Worm (Caenorhabditis elegans): Measurements from ENCODE around the gene ZC373.3.

The ZC373.3 gene

ce11 chrX:10079230-10079629 is 18.9 kb downstream of the ZC373.3 start:
- no peak for TF ChIP-seq grh-1 (GFP tag; IDR thresholded peaks at IDR 0.05)
- peak; percentile 18 for TF ChIP-seq lin-14 (GFP tag; optimal IDR thresholded peaks at IDR 0.05)

DNA sequence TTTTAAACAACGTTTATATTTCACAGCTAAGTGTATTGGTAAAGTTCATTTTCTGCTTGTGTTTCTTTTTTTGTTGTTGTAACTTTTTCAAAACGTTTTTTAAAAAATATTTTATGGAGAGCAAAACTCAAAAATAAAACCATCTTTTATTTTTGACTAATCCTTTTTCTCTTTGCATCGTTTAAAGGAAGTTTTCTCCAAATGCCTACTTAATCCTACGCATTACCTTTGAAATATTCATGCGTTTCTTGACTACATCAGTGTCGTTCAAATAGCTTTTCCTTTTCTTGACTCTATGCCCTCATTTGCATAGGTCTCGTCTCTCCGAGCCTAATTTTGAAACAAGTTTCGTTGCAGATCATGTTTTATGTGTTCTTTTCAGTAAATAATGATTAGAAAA is 20.8 kb downstream of the ZC373.3 start:
- TF ChIP-seq lsy-2 (tag; optimal IDR thresholded peaks at IDR 0.05) = no peak
- TF ChIP-seq snpc-4 (tag; optimal IDR thresholded peaks at IDR 0.05) = no peak
- TF ChIP-seq fkh-4 (tag; optimal IDR thresholded peaks at IDR 0.05; ENCODE audit: borderline replicate concordance) = no peak
- no peak for TF ChIP-seq xbp-1 (tag; optimal IDR thresholded peaks at IDR 0.05)
- no peak for TF ChIP-seq unc-130 (tag; optimal IDR thresholded peaks at IDR 0.05)
- no peak for TF ChIP-seq egl-13 (tag; optimal IDR thresholded peaks at IDR 0.05)
- no peak for TF ChIP-seq lin-15B (tag; optimal IDR thresholded peaks at IDR 0.05)

DNA sequence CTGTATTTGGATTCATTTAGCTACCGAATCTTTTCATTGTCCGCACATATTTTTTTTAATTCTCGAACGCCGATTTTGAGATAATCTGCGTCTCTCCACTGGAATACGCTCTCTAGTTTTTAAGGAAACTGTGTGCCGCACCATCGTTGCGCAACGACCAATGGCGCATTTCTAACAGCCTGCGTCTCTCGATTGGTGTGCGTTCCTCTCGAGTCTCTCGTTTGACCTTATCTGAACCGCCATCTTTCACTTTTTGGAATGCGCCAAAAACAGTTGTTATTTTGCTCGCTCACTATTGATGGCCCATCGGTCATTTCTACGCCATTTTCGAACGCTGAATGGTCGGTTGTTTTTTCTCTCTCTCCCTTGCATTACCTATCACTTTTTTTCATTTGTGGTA is 22.9 kb downstream of the ZC373.3 start:
- TF ChIP-seq ets-5 (GFP tag; IDR thresholded peaks at IDR 0.05) = no peak
- no peak for TF ChIP-seq efl-1 (optimal IDR thresholded peaks at IDR 0.05)
- peak in 1 of 2 experiments; percentile 7 for TF ChIP-seq efl-1 (GFP tag; optimal IDR thresholded peaks at IDR 0.05 in 1 of 2)
- no peak for TF ChIP-seq C34B4.2 (tag; optimal IDR thresholded peaks at IDR 0.05)

ce11 chrX:10084050-10084672 is 23.8 kb downstream of the ZC373.3 start, which contains the start of gene W07E11.1:
Gene W07E11.1 (plus strand): TSS chrX:10084622.
- TF ChIP-seq lin-15B (tag; optimal IDR thresholded peaks at IDR 0.05) (no peak), mef-2 (tag; optimal IDR thresholded peaks at IDR 0.05) (no peak), aha-1 (tag; optimal IDR thresholded peaks at IDR 0.05) (no peak), hlh-17 (GFP tag; optimal IDR thresholded peaks at IDR 0.05; ENCODE audit: borderline replicate concordance) (no peak), nhr-71 (tag; optimal IDR thresholded peaks at IDR 0.05) (peak; percentile 63), lin-14 (GFP tag; optimal IDR thresholded peaks at IDR 0.05) (peak; percentile 34), elt-3 (tag; optimal IDR thresholded peaks at IDR 0.05) (peak in 3 of 6 experiments; percentile 25 to 76 (median 25)), xbp-1 (tag; optimal IDR thresholded peaks at IDR 0.05) (no peak), nhr-11 (tag; optimal IDR thresholded peaks at IDR 0.05) (no peak), dpl-1 (GFP tag; optimal IDR thresholded peaks at IDR 0.05) (no peak), unc-130 (tag; optimal IDR thresholded peaks at IDR 0.05) (no peak), alr-1 (tag; optimal IDR thresholded peaks at IDR 0.05; ENCODE audit: borderline replicate concordance) (no peak), ceh-8 (GFP tag; optimal IDR thresholded peaks at IDR 0.05) (no peak), mep-1 (tag; optimal IDR thresholded peaks at IDR 0.05) (no peak), ces-1 (GFP tag; optimal IDR thresholded peaks at IDR 0.05) (no peak), mdl-1 (tag; optimal IDR thresholded peaks at IDR 0.05) (peak in 1 of 2 experiments; percentile 39), nhr-20 (tag; optimal IDR thresholded peaks at IDR 0.05) (peak; percentile 72), mab-9 (GFP tag; IDR thresholded peaks at IDR 0.05) (no peak), ama-1 (optimal IDR thresholded peaks at IDR 0.05) (no peak), ceh-63 (GFP tag; optimal IDR thresholded peaks at IDR 0.05) (no peak), nhr-84 (tag; optimal IDR thresholded peaks at IDR 0.05) (no peak), nhr-19 (GFP tag; conservative IDR thresholded peaks at IDR 0.05) (peak; percentile 44; the same call in 1 of the 2 replicates), rnt-1 (tag; optimal IDR thresholded peaks at IDR 0.05) (no peak), ets-5 (GFP tag; IDR thresholded peaks at IDR 0.05) (no peak), nhr-28 (tag; optimal IDR thresholded peaks at IDR 0.05) (no peak), unc-62 (GFP tag; optimal IDR thresholded peaks at IDR 0.05) (no peak), hlh-4 (tag; optimal IDR thresholded peaks at IDR 0.05) (no peak), snpc-4 (tag; optimal IDR thresholded peaks at IDR 0.05) (no peak), efl-3 (GFP tag; optimal IDR thresholded peaks at IDR 0.05) (no peak), tbx-2 (tag; optimal IDR thresholded peaks at IDR 0.05) (peak; percentile 28), nhr-47 (tag; optimal IDR thresholded peaks at IDR 0.05) (no peak), tlp-1 (tag; optimal IDR thresholded peaks at IDR 0.05) (no peak), lin-13 (GFP tag; optimal IDR thresholded peaks at IDR 0.05) (no peak), nhr-76 (tag; optimal IDR thresholded peaks at IDR 0.05) (no peak), lin-35 (GFP tag; optimal IDR thresholded peaks at IDR 0.05) (peak in 1 of 2 experiments; percentile 66), elt-2 (tag; optimal IDR thresholded peaks at IDR 0.05) (peak; percentile 98), swsn-7 (tag; optimal IDR thresholded peaks at IDR 0.05) (no peak), aly-2 (tag; optimal IDR thresholded peaks at IDR 0.05) (no peak), snu-23 (GFP tag; optimal IDR thresholded peaks at IDR 0.05) (peak; percentile 2)
